Fruit fly (Drosophila melanogaster) whole organism: ENCODE results near the gene Mekk1.

Experiments
- CG8478 ChIP-seq: fragments of >200 bp; optimal IDR thresholded peaks from 2 replicates; lab custom pipeline; 2018; ENCODE audit warnings: inconsistent platforms
- pan ChIP-seq: fragments of >200 bp; optimal IDR thresholded peaks from 2 replicates; lab custom pipeline; 2017
- psq ChIP-seq: fragments of >200 bp; optimal IDR thresholded peaks from 2 replicates; lab custom pipeline; 2017

dm6 chr3R:18783191-18783590 is 39.8 kb upstream of the Mekk1 start:
- TF ChIP-seq psq (lab: Kevin White, UChicago), result no peak
- no peak for TF ChIP-seq CG8478 (lab: Kevin White, UChicago)
- TF ChIP-seq pan (lab: Kevin White, UChicago), result no peak
